Worm (Caenorhabditis elegans) whole organism, midembryonic: ENCODE data around the gene F02E11.4.

Experiments used
- T22C8.4 ChIP-seq: fragments of 200-800 bp; sonication (Bioruptor generic); IDR thresholded peaks from 2 replicates; pipeline ENCODE4 v1.3.6; 2022; ENCODE audit warnings: missing genetic modification characterization, missing compliant biosample characterization
- ref-1 ChIP-seq: fragments of 200-800 bp; sonication (Bioruptor generic); conservative IDR thresholded peaks from 2 replicates; pipeline ENCODE4 v1.3.6; 2022; ENCODE audit warnings: missing genetic modification reagents, missing genetic modification characterization, missing compliant biosample characterization
- ztf-23 ChIP-seq: fragments of 200-800 bp; sonication (Bioruptor generic); IDR thresholded peaks from 2 replicates; pipeline ENCODE4 v1.3.6; 2022; ENCODE audit warnings: missing genetic modification reagents, missing genetic modification characterization, missing compliant biosample characterization
- ztf-29 ChIP-seq: fragments of 200-800 bp; sonication (Bioruptor generic); IDR thresholded peaks from 2 replicates; pipeline ENCODE4 v1.3.6; 2022; ENCODE audit warnings: missing genetic modification reagents, missing genetic modification characterization, missing compliant biosample characterization

DNA sequence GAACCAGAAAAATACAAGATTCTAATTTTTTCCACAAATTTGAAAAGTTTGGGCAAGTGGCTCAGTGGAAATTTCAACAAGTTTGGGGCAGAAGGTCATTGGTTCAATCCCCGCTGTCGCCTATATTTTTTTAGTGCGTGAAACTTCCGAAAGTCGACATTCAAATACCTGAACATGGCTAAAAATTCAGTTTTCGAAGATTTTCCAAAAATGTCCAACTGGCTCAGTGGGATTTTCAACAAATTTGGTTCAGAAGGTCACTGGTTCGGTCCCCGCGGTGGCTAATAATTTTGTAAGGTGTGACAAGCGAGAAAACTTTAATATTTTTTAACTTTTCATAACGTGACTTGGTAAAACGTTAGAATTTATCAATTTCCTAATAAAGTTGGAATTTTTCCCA is 12.9 kb downstream of the F02E11.4 start:
- TF ChIP-seq ztf-23 (GFP tag; lab: Robert Waterston, UW) = no peak
- no peak for TF ChIP-seq ref-1
- TF ChIP-seq ztf-29 (GFP tag; lab: Robert Waterston, UW) = no peak
- no peak for TF ChIP-seq T22C8.4 (GFP tag; lab: Robert Waterston, UW)
